Worm (Caenorhabditis elegans): ENCODE results near the gene plc-2.
A peak's percentile ranks its signal among the peaks of the same experiment; 100 is the strongest.

plc-2 gene

DNA sequence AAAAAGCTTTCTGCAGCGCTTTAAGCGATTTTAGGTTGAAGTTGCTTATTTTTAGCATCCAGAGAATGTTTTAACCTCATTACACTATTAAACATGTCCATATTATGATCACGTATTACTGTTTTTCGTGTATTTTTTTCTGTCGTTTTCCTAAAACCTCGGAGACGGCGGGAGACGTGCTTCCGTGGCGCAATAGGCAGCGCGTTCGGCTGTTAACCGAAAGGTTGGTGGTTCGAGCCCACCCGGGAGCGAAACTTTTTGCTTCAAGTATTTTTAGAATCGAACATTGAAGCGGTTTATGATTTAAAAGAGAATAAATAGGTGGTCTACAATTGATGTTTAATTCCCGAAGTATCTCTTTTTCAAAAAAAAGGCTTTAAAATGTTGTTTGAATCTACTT, 35.9 kb upstream of the plc-2 start:
- TF ChIP-seq ceh-44 (GFP tag; IDR thresholded peaks at IDR 0.05) (no peak), ztf-11 (tag; optimal IDR thresholded peaks at IDR 0.05) (no peak), D1046.2 (GFP tag; IDR thresholded peaks at IDR 0.05) (peak; percentile 51; the same call in 1 of the 2 replicates), lim-7 (GFP tag; IDR thresholded peaks at IDR 0.05) (0 out of 2 replicates have a peak, but pooled peaks have one; percentile 68), ceh-32 (tag; optimal IDR thresholded peaks at IDR 0.05; ENCODE audit: poor library complexity) (no peak), ZK546.5 (tag; optimal IDR thresholded peaks at IDR 0.05) (no peak), Y48G9A.11 (GFP tag; IDR thresholded peaks at IDR 0.05) (no peak), F26F4.8 (GFP tag; conservative IDR thresholded peaks at IDR 0.05) (peak; percentile 76; the same call in 1 of the 2 replicates), ces-1 (GFP tag; optimal IDR thresholded peaks at IDR 0.05) (no peak), unc-130 (GFP tag; optimal IDR thresholded peaks at IDR 0.05) (peak; percentile 9), lin-13 (GFP tag; optimal IDR thresholded peaks at IDR 0.05) (no peak)

- TF ChIP-seq ceh-28 (tag; optimal IDR thresholded peaks at IDR 0.05) (no peak), F10B5.3 (tag; optimal IDR thresholded peaks at IDR 0.05) (no peak), nhr-77 (tag; optimal IDR thresholded peaks at IDR 0.05) (no peak), ztf-7 (tag; optimal IDR thresholded peaks at IDR 0.05) (no peak), egl-43 (GFP tag; IDR thresholded peaks at IDR 0.05) (no peak), lin-1 (GFP tag; IDR thresholded peaks at IDR 0.05) (no peak), hmg-1.1 (GFP tag; IDR thresholded peaks at IDR 0.05) (no peak), snpc-4 (tag; optimal IDR thresholded peaks at IDR 0.05) (no peak), fos-1 (tag; optimal IDR thresholded peaks at IDR 0.05) (no peak), zag-1 (tag; optimal IDR thresholded peaks at IDR 0.05) (no peak), gei-8 (GFP tag; optimal IDR thresholded peaks at IDR 0.05) (no peak), ceh-82 (tag; optimal IDR thresholded peaks at IDR 0.05) (no peak), tag-97 (GFP tag; IDR thresholded peaks at IDR 0.05) (no peak), Y75B8A.6 (GFP tag; IDR thresholded peaks at IDR 0.05) (no peak)
Measured at ce11 chrV:15158691-15159090, 33.7 kb upstream of the plc-2 start, which contains the start of gene str-45. Gene str-45 (plus strand): TSS chrV:15158991.

DNA sequence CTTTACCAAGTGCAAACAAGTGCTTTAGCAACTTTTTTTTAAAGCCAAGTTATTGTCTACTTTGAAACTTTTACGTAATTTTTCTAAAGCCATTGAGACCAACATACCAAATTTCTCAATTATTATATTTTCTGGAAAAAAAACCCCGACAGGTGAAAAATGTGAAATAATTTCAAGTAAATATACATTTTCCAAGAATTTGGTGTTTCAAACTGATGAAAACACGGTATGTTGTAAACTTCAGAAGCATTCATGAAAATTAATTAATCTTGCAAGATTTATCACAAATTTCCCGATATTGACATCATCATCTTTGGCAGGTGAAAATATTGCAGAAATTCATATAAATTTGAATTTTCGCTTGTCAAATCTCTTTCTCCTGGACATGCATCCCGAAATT, 29.7 kb upstream of the plc-2 start, which contains the start of gene srz-11:
Gene srz-11 (plus strand): TSS at position 386 of the 400 bp plus-strand sequence.
- TF ChIP-seq zfp-2 (tag; optimal IDR thresholded peaks at IDR 0.05) (no peak), nhr-6 (tag; optimal IDR thresholded peaks at IDR 0.05) (no peak), ztf-7 (tag; optimal IDR thresholded peaks at IDR 0.05) (no peak), F37D6.2 (tag; optimal IDR thresholded peaks at IDR 0.05) (no peak), spr-3 (GFP tag; optimal IDR thresholded peaks at IDR 0.05) (no peak), Y48G9A.11 (GFP tag; IDR thresholded peaks at IDR 0.05) (no peak), lim-7 (GFP tag; IDR thresholded peaks at IDR 0.05) (no peak), pqm-1 (tag; optimal IDR thresholded peaks at IDR 0.05) (no peak), hif-1 (tag; optimal IDR thresholded peaks at IDR 0.05) (no peak), nhr-48 (tag; optimal IDR thresholded peaks at IDR 0.05) (no peak), egl-43 (GFP tag; IDR thresholded peaks at IDR 0.05) (no peak), zag-1 (tag; optimal IDR thresholded peaks at IDR 0.05) (no peak), tra-1 (GFP tag; IDR thresholded peaks at IDR 0.05) (no peak), lin-39 (tag; optimal IDR thresholded peaks at IDR 0.05) (no peak), rbr-2 (tag; optimal IDR thresholded peaks at IDR 0.05) (no peak), lin-15B (tag; optimal IDR thresholded peaks at IDR 0.05) (no peak), ceh-44 (GFP tag; IDR thresholded peaks at IDR 0.05) (no peak), mxl-3 (GFP tag; optimal IDR thresholded peaks at IDR 0.05) (no peak), nhr-76 (tag; optimal IDR thresholded peaks at IDR 0.05) (no peak), madf-5 (GFP tag; IDR thresholded peaks at IDR 0.05) (no peak)

Measured in whole organism, L4 larva.